Fruit fly (Drosophila melanogaster): Measurements from ENCODE around the gene CG3437.

dm6 chr3L:9431848-9432623 lies 25.4 kb downstream of the CG3437 start:
- TF ChIP-seq gfzf (GFP tag; optimal IDR thresholded peaks at IDR 0.05) (no peak), gcm (GFP tag; optimal IDR thresholded peaks at IDR 0.05) (no peak), pum (GFP tag; optimal IDR thresholded peaks at IDR 0.05) (no peak), Sin3A (optimal IDR thresholded peaks at IDR 0.05) (no peak), Scr (GFP tag; IDR thresholded peaks at IDR 0.05; ENCODE audit: partially characterized antibody) (no peak), Stat92E (GFP tag; optimal IDR thresholded peaks at IDR 0.05) (no peak), vvl (GFP tag; IDR thresholded peaks at IDR 0.05) (no peak), fu2 (GFP tag; optimal IDR thresholded peaks at IDR 0.05) (no peak), exex (tag; optimal IDR thresholded peaks at IDR 0.05) (no peak), ato (GFP tag; IDR thresholded peaks at IDR 0.05; ENCODE audit: partially characterized antibody) (peak; percentile 26; the same call in 1 of the 2 replicates), luna (GFP tag; optimal IDR thresholded peaks at IDR 0.05) (no peak), CG6272 (GFP tag; IDR thresholded peaks at IDR 0.05) (no peak), CG10565 (GFP tag; optimal IDR thresholded peaks at IDR 0.05) (no peak)
